Fruit fly (Drosophila melanogaster): Measurements from ENCODE around the gene alphaTub85E.

Gene alphaTub85E

DNA sequence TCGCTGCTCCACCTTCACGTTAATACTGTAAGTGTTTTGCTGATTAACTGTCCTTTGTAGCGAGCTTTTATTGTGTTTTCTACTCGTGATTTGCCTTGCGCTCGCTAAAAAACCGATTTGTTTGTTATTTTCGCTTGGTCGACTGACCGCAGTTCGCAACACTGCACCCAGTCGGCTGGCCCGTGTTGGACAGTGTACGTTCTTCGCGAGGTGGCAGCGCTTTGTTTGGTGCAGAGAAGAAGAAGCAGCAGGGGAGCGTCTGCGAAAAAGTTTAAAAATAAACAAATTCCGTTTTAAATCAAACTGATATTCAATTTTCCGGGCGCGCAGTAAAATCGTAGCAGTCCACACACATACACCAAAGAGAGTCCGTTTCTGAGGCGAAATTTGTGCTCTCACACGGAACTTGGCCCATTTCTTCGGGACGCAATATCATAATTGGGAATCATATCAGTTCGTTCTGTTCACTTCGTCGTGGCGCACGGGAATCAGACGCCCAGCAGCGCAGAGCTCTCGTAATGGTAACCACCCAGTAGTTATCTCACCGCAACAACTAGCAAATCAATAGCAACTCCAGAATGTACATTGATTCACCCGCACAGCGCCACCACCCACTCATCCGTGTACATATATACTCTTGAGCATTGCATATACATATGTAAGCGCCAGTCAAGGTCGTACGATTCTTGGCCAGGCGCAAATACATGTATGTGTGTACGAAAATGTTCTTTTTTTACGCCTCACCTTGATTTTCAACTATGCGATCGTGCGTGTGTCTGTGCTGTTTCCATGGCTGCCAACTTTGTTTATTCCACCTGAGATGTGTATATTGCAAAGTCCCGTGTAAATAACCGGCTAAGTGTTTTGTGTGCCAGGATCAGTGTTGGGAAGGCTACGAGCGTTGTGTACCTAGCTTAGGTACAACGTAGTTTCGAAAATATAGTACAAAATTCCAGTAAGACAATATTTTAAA lies 34.9 kb upstream of the alphaTub85E start, which contains the start of gene Naa80 (continued):
- 0 out of 3 replicates have a peak, but pooled peaks have one; percentile 23 for TF ChIP-seq HLH4C (GFP tag; IDR thresholded peaks at IDR 0.05; ENCODE audit: partially characterized antibody)
- TF ChIP-seq Hey (tag; optimal IDR thresholded peaks at IDR 0.05): peak; percentile 14
- TF ChIP-seq CG18476 (GFP tag; optimal IDR thresholded peaks at IDR 0.05): peak; percentile 43
- TF ChIP-seq hbn (GFP tag; IDR thresholded peaks at IDR 0.05; ENCODE audit: partially characterized antibody): no peak
- TF ChIP-seq wdn (GFP tag; IDR thresholded peaks at IDR 0.05): no peak
- TF ChIP-seq Drgx (GFP tag; IDR thresholded peaks at IDR 0.05): peak; percentile 11; the same call in 1 of the 2 replicates
- TF ChIP-seq CG10321 (GFP tag; IDR thresholded peaks at IDR 0.05): peak; percentile 11; the same call in 1 of the 2 replicates
- no peak for TF ChIP-seq CG10959 (GFP tag; IDR thresholded peaks at IDR 0.05)
- TF ChIP-seq Ptx1 (GFP tag; IDR thresholded peaks at IDR 0.05): peak; percentile 56
- peak; percentile 31 for TF ChIP-seq kah (GFP tag; optimal IDR thresholded peaks at IDR 0.05)
- no peak for TF ChIP-seq CG11695 (GFP tag; IDR thresholded peaks at IDR 0.05)
- peak; percentile 86 for TF ChIP-seq sob (GFP tag; IDR thresholded peaks at IDR 0.05)
- peak; percentile 67 for TF ChIP-seq Adf1 (GFP tag; IDR thresholded peaks at IDR 0.05)
- TF ChIP-seq Ada2b (GFP tag; IDR thresholded peaks at IDR 0.05): no peak
- TF ChIP-seq da (GFP tag; optimal IDR thresholded peaks at IDR 0.05): peak; percentile 38
- TF ChIP-seq Gug (GFP tag; IDR thresholded peaks at IDR 0.05): peak; percentile 50; the same call in 2 of the 4 replicates
- TF ChIP-seq PHDP (tag; optimal IDR thresholded peaks at IDR 0.05): peak; percentile 35
- no peak for TF ChIP-seq Trl (optimal IDR thresholded peaks at IDR 0.05)
- TF ChIP-seq Trl (GFP tag; optimal IDR thresholded peaks at IDR 0.05): peak; percentile 83
- TF ChIP-seq cato (GFP tag; optimal IDR thresholded peaks at IDR 0.05; ENCODE audit: borderline replicate concordance): peak; percentile 44
- TF ChIP-seq org-1 (GFP tag; optimal IDR thresholded peaks at IDR 0.05): no peak
- peak; percentile 50 for TF ChIP-seq Bteb2 (GFP tag; optimal IDR thresholded peaks at IDR 0.05)
- TF ChIP-seq psq (GFP tag; optimal IDR thresholded peaks at IDR 0.05): no peak
- TF ChIP-seq slou (GFP tag; optimal IDR thresholded peaks at IDR 0.05): no peak
- peak; percentile 51 for TF ChIP-seq CG10654 (GFP tag; optimal IDR thresholded peaks at IDR 0.05)
- TF ChIP-seq CG3065 (GFP tag; optimal IDR thresholded peaks at IDR 0.05): peak; percentile 36
- TF ChIP-seq fd102C (GFP tag; optimal IDR thresholded peaks at IDR 0.05): no peak
- TF ChIP-seq NFAT (GFP tag; IDR thresholded peaks at IDR 0.05): peak; percentile 87
- TF ChIP-seq sens-2 (GFP tag; IDR thresholded peaks at IDR 0.05): no peak
- TF ChIP-seq row (GFP tag; IDR thresholded peaks at IDR 0.05): peak; percentile 48; the same call in 2 of the 3 replicates
- peak; percentile 94 for TF ChIP-seq YL-1 (GFP tag; optimal IDR thresholded peaks at IDR 0.05)
- TF ChIP-seq mam (GFP tag; optimal IDR thresholded peaks at IDR 0.05): peak; percentile 82
- TF ChIP-seq fru (optimal IDR thresholded peaks at IDR 0.05): no peak
- peak; percentile 51 for TF ChIP-seq CG3281 (GFP tag; optimal IDR thresholded peaks at IDR 0.05)
- peak; percentile 8 for TF ChIP-seq D19B (GFP tag; optimal IDR thresholded peaks at IDR 0.05)
- no peak for TF ChIP-seq Nf-YB (GFP tag; optimal IDR thresholded peaks at IDR 0.05)
- TF ChIP-seq CG10979 (tag; optimal IDR thresholded peaks at IDR 0.05): peak; percentile 21
- TF ChIP-seq gfzf (GFP tag; optimal IDR thresholded peaks at IDR 0.05): peak; percentile 38
- no peak for TF ChIP-seq stc (GFP tag; IDR thresholded peaks at IDR 0.05)
- TF ChIP-seq CG10462 (GFP tag; optimal IDR thresholded peaks at IDR 0.05): no peak
- TF ChIP-seq CG17359 (tag; optimal IDR thresholded peaks at IDR 0.05): peak; percentile 26
- TF ChIP-seq CG12769 (tag; optimal IDR thresholded peaks at IDR 0.05): peak; percentile 88
- peak; percentile 34 for TF ChIP-seq CG18764 (GFP tag; optimal IDR thresholded peaks at IDR 0.05)
- no peak for TF ChIP-seq prd (optimal IDR thresholded peaks at IDR 0.05)
- peak; percentile 61; the same call in 2 of the 3 replicates for TF ChIP-seq prd (GFP tag; IDR thresholded peaks at IDR 0.05)
- TF ChIP-seq CG12155 (GFP tag; optimal IDR thresholded peaks at IDR 0.05): peak; percentile 74
- TF ChIP-seq ftz-f1 (GFP tag; optimal IDR thresholded peaks at IDR 0.05): peak; percentile 88
- TF ChIP-seq Taf1 (GFP tag; IDR thresholded peaks at IDR 0.05): no peak
- peak; percentile 49 for TF ChIP-seq luna (GFP tag; optimal IDR thresholded peaks at IDR 0.05)
- peak; percentile 58 for TF ChIP-seq bcd (GFP tag; optimal IDR thresholded peaks at IDR 0.05)

Measured in whole organism, embryonic.